Worm (Caenorhabditis elegans) whole organism, L4 larva: Measurements from ENCODE around the gene clic-1.
A peak's percentile ranks its signal among the peaks of the same experiment; 100 is the strongest.

ENCODE experiments used
- F26F4.8 ChIP-seq: fragments of 200-800 bp; sonication (Bioruptor generic); conservative IDR thresholded peaks from 2 replicates; pipeline ENCODE4 v1.3.6; 2022; ENCODE audit warnings: missing genetic modification characterization, missing compliant biosample characterization
- F44E2.7 ChIP-seq: fragments of 200-800 bp; sonication (Bioruptor generic); IDR thresholded peaks from 2 replicates; pipeline ENCODE4 v2.1.2; 2022; ENCODE audit warnings: missing genetic modification characterization, missing compliant biosample characterization
- F49E8.2 ChIP-seq: sonication (generic microtip); optimal IDR thresholded peaks from 2 replicates; lab custom pipeline; 2016; ENCODE audit warnings: missing compliant biosample characterization, mild to moderate bottlenecking, missing genetic modification characterization, borderline replicate concordance
- T20F7.1 ChIP-seq: fragments of 200-800 bp; sonication (Bioruptor generic); optimal IDR thresholded peaks from 2 replicates; lab custom pipeline; 2018; ENCODE audit warnings: mild to moderate bottlenecking, missing genetic modification characterization, missing compliant biosample characterization
- Y5F2A.4 ChIP-seq: fragments of 200-800 bp; sonication (Bioruptor generic); optimal IDR thresholded peaks from 2 replicates; lab custom pipeline; 2018; ENCODE audit warnings: mild to moderate bottlenecking, missing genetic modification characterization, missing compliant biosample characterization
- Y75B8A.6 ChIP-seq: fragments of 200-800 bp; sonication (Bioruptor generic); IDR thresholded peaks from 2 replicates; pipeline ENCODE4 v1.3.6; 2022; ENCODE audit warnings: missing genetic modification reagents, missing genetic modification characterization, missing compliant biosample characterization
- ZK546.5 ChIP-seq, 2 experiments: sonication (generic microtip); optimal IDR thresholded peaks; 2 replicates each; lab custom pipeline; 2017; ENCODE audit warnings: missing biosample characterization in 2 of 2, missing genetic modification characterization in 2 of 2
- ama-1 ChIP-seq: fragments of 150-350 bp; optimal IDR thresholded peaks from 2 replicates; lab custom pipeline; 2014; ENCODE audit warnings: inconsistent platforms, mixed read lengths
- arid-1 ChIP-seq: fragments of 200-800 bp; sonication (Bioruptor generic); conservative IDR thresholded peaks from 2 replicates; pipeline ENCODE4 v1.3.6; 2022; ENCODE audit warnings: missing genetic modification reagents, missing genetic modification characterization, missing compliant biosample characterization
- ceh-28 ChIP-seq: fragments of 150-350 bp; optimal IDR thresholded peaks from 2 replicates; lab custom pipeline; 2014; ENCODE audit warnings: missing biosample characterization, missing genetic modification reagents, missing genetic modification characterization
- ceh-44 ChIP-seq: fragments of 200-800 bp; sonication (Bioruptor generic); IDR thresholded peaks from 2 replicates; pipeline ENCODE4 v1.3.6; 2022; ENCODE audit warnings: missing genetic modification reagents, missing genetic modification characterization, missing compliant biosample characterization
- ctbp-1 ChIP-seq: fragments of 200-800 bp; sonication (Bioruptor generic); IDR thresholded peaks from 2 replicates; pipeline ENCODE4 v1.3.6; 2022; ENCODE audit warnings: missing genetic modification reagents, missing genetic modification characterization, missing compliant biosample characterization
- daf-12 ChIP-seq: fragments of 150-350 bp; optimal IDR thresholded peaks from 2 replicates; lab custom pipeline; 2014; ENCODE audit warnings: missing biosample characterization, missing genetic modification reagents, missing genetic modification characterization
- daf-16 ChIP-seq, 3 experiments: sonication (generic microtip); optimal IDR thresholded peaks; 2 replicates each; lab custom pipeline; 2016 to 2017; ENCODE audit warnings: missing genetic modification characterization in 3 of 3, missing genetic modification reagents in 3 of 3, mild to moderate bottlenecking in 2 of 3, missing compliant biosample characterization in 2 of 3, missing biosample characterization in 1 of 3, moderate library complexity in 1 of 3
- daf-8 ChIP-seq: fragments of 200-800 bp; sonication (Bioruptor generic); IDR thresholded peaks from 2 replicates; pipeline ENCODE4 v1.3.6; 2022; ENCODE audit warnings: missing genetic modification characterization, missing compliant biosample characterization
- dmd-8 ChIP-seq: fragments of 200-800 bp; sonication (Bioruptor generic); IDR thresholded peaks from 2 replicates; pipeline ENCODE4 v1.3.6; 2022; ENCODE audit warnings: missing genetic modification characterization, missing compliant biosample characterization
- dmd-9 ChIP-seq: fragments of 200-800 bp; sonication (Bioruptor generic); IDR thresholded peaks from 2 replicates; pipeline ENCODE4 v1.3.6; 2022; ENCODE audit warnings: missing genetic modification reagents, missing genetic modification characterization, missing compliant biosample characterization
- dve-1 ChIP-seq: sonication (generic microtip); optimal IDR thresholded peaks from 2 replicates; lab custom pipeline; 2017; ENCODE audit warnings: antibody characterized with exemption, mild to moderate bottlenecking, missing genetic modification characterization, missing compliant biosample characterization; ENCODE audit not compliant: insufficient read depth
- egl-27 ChIP-seq: sonication (generic microtip); optimal IDR thresholded peaks from 3 replicates; lab custom pipeline; 2017; ENCODE audit warnings: missing biosample characterization, missing genetic modification reagents, missing genetic modification characterization
- hlh-30 ChIP-seq: sonication (generic microtip); optimal IDR thresholded peaks from 2 replicates; lab custom pipeline; 2017; ENCODE audit warnings: antibody characterized with exemption, mild to moderate bottlenecking, missing genetic modification characterization, missing compliant biosample characterization; ENCODE audit not compliant: insufficient read depth
- jun-1 ChIP-seq: fragments of 150-350 bp; optimal IDR thresholded peaks from 2 replicates; lab custom pipeline; 2014; ENCODE audit warnings: missing biosample characterization, missing genetic modification reagents, missing genetic modification characterization
- lin-29 ChIP-seq: fragments of 200-800 bp; sonication (Bioruptor generic); IDR thresholded peaks from 2 replicates; pipeline ENCODE4 v1.3.6; 2022; ENCODE audit warnings: missing genetic modification reagents, missing genetic modification characterization, missing compliant biosample characterization
- lin-38 ChIP-seq: fragments of 200-800 bp; sonication (Bioruptor generic); IDR thresholded peaks from 2 replicates; pipeline ENCODE4 v1.3.6; 2022; ENCODE audit warnings: missing genetic modification reagents, missing genetic modification characterization, missing compliant biosample characterization
- lin-39 ChIP-seq: fragments of 150-350 bp; optimal IDR thresholded peaks from 2 replicates; lab custom pipeline; 2014; ENCODE audit warnings: missing biosample characterization, missing genetic modification reagents, missing genetic modification characterization
- lsy-2 ChIP-seq, 2 experiments: fragments of 150-350 bp in 1 of 2; sonication (generic microtip) in 1 of 2; optimal IDR thresholded peaks; 2 replicates each; lab custom pipeline; 2014 to 2017; ENCODE audit warnings: missing biosample characterization in 2 of 2, missing genetic modification characterization in 2 of 2
- mdl-1 ChIP-seq, 2 experiments: fragments of 150-350 bp in 1 of 2; sonication (generic microtip) in 1 of 2; optimal IDR thresholded peaks; 2 replicates each; lab custom pipeline; 2014 to 2017; ENCODE audit warnings: missing biosample characterization in 2 of 2, missing genetic modification characterization in 2 of 2
- mdt-29 ChIP-seq: fragments of 200-800 bp; sonication (Bioruptor generic); IDR thresholded peaks from 2 replicates; pipeline ENCODE4 v1.3.6; 2022; ENCODE audit warnings: missing genetic modification reagents, missing genetic modification characterization, missing compliant biosample characterization
- mep-1 ChIP-seq: fragments of 150-350 bp; sonication (generic microtip); optimal IDR thresholded peaks from 3 replicates; lab custom pipeline; 2014; ENCODE audit warnings: missing biosample characterization, missing genetic modification characterization
- mes-2 ChIP-seq: sonication (generic microtip); optimal IDR thresholded peaks from 2 replicates; lab custom pipeline; 2016; ENCODE audit warnings: missing genotype, mild to moderate bottlenecking, missing genetic modification characterization, missing compliant biosample characterization; ENCODE audit not compliant: poor library complexity, severe bottlenecking
- mxl-2 ChIP-seq: fragments of 200-800 bp; sonication (Bioruptor generic); conservative IDR thresholded peaks from 2 replicates; pipeline ENCODE4 v1.3.6; 2022; ENCODE audit warnings: missing genetic modification reagents, missing genetic modification characterization, missing compliant biosample characterization
- nhr-102 ChIP-seq: sonication (generic microtip); optimal IDR thresholded peaks from 2 replicates; lab custom pipeline; 2016; ENCODE audit warnings: mild to moderate bottlenecking, missing genetic modification characterization, moderate library complexity, missing compliant biosample characterization
- nhr-11 ChIP-seq: fragments of 150-350 bp; optimal IDR thresholded peaks from 2 replicates; lab custom pipeline; 2014; ENCODE audit warnings: missing biosample characterization, missing genetic modification characterization
- nhr-25 ChIP-seq: sonication (generic microtip); optimal IDR thresholded peaks from 2 replicates; lab custom pipeline; 2017; ENCODE audit warnings: missing genetic modification characterization, mild to moderate bottlenecking, missing compliant biosample characterization, antibody characterized with exemption, moderate library complexity, borderline replicate concordance; ENCODE audit not compliant: insufficient read depth
- nhr-41 ChIP-seq: fragments of 200-800 bp; sonication (Bioruptor generic); IDR thresholded peaks from 2 replicates; pipeline ENCODE4 v1.3.6; 2022; ENCODE audit warnings: missing genetic modification reagents, missing genetic modification characterization, missing compliant biosample characterization
- nhr-48 ChIP-seq: sonication (generic microtip); optimal IDR thresholded peaks from 2 replicates; lab custom pipeline; 2016; ENCODE audit warnings: mild to moderate bottlenecking, missing genetic modification characterization, missing compliant biosample characterization
- nhr-6 ChIP-seq: fragments of 150-350 bp; optimal IDR thresholded peaks from 2 replicates; lab custom pipeline; 2014; ENCODE audit warnings: missing biosample characterization, missing genetic modification characterization
- nhr-76 ChIP-seq: fragments of 150-350 bp; optimal IDR thresholded peaks from 2 replicates; lab custom pipeline; 2014; ENCODE audit warnings: missing biosample characterization, missing genetic modification characterization
- rbr-2 ChIP-seq: sonication (generic microtip); optimal IDR thresholded peaks from 2 replicates; lab custom pipeline; 2016; ENCODE audit warnings: missing genotype, missing genetic modification characterization, missing compliant biosample characterization
- set-16 ChIP-seq: fragments of 200-800 bp; sonication (Bioruptor generic); IDR thresholded peaks from 2 replicates; pipeline ENCODE4 v1.3.6; 2022; ENCODE audit warnings: missing genetic modification reagents, missing genetic modification characterization, missing compliant biosample characterization
- skn-1 ChIP-seq: fragments of 150-350 bp; optimal IDR thresholded peaks from 2 replicates; lab custom pipeline; 2014; ENCODE audit warnings: missing biosample characterization, missing genetic modification characterization
- snpc-1.2 ChIP-seq: fragments of 200-800 bp; sonication (Bioruptor generic); IDR thresholded peaks from 2 replicates; pipeline ENCODE4 v1.3.6; 2022; ENCODE audit warnings: missing genetic modification reagents, missing genetic modification characterization, missing compliant biosample characterization
- snpc-4 ChIP-seq: fragments of 150-350 bp; optimal IDR thresholded peaks from 2 replicates; lab custom pipeline; 2014; ENCODE audit warnings: missing biosample characterization, missing genetic modification characterization
- spr-1 ChIP-seq: sonication (generic microtip); optimal IDR thresholded peaks from 2 replicates; lab custom pipeline; 2016; ENCODE audit warnings: mild to moderate bottlenecking, missing genetic modification characterization, missing compliant biosample characterization
- spr-3 ChIP-seq: fragments of 200-800 bp; sonication (Bioruptor generic); optimal IDR thresholded peaks from 2 replicates; lab custom pipeline; 2018; ENCODE audit warnings: mild to moderate bottlenecking, missing genetic modification characterization, missing compliant biosample characterization
- tra-1 ChIP-seq: fragments of 200-800 bp; sonication (Bioruptor generic); IDR thresholded peaks from 2 replicates; pipeline ENCODE4 v1.3.6; 2022; ENCODE audit warnings: missing genetic modification reagents, missing genetic modification characterization, missing compliant biosample characterization
- unc-130 ChIP-seq: sonication (generic microtip); optimal IDR thresholded peaks from 2 replicates; lab custom pipeline; 2016; ENCODE audit warnings: missing genetic modification reagents, missing genetic modification characterization, missing compliant biosample characterization
- unc-62 ChIP-seq, 3 experiments: fragments of 150-350 bp in 1 of 3; sonication (generic microtip); optimal IDR thresholded peaks in 2 of 3; peaks in 1 of 3; 1 replicate in 1 of 3; 2 replicates in 2 of 3; lab custom pipeline; 2014 to 2017; ENCODE audit warnings: missing biosample characterization in 3 of 3, missing genetic modification characterization in 3 of 3, missing genetic modification reagents in 3 of 3, missing genotype in 1 of 3
- zfp-2 ChIP-seq: sonication (generic microtip); optimal IDR thresholded peaks from 2 replicates; lab custom pipeline; 2016; ENCODE audit warnings: mild to moderate bottlenecking, missing genetic modification characterization, missing compliant biosample characterization
- ztf-7 ChIP-seq: fragments of 150-350 bp; optimal IDR thresholded peaks from 2 replicates; lab custom pipeline; 2014; ENCODE audit warnings: missing biosample characterization, missing genetic modification characterization

clic-1 gene

DNA sequence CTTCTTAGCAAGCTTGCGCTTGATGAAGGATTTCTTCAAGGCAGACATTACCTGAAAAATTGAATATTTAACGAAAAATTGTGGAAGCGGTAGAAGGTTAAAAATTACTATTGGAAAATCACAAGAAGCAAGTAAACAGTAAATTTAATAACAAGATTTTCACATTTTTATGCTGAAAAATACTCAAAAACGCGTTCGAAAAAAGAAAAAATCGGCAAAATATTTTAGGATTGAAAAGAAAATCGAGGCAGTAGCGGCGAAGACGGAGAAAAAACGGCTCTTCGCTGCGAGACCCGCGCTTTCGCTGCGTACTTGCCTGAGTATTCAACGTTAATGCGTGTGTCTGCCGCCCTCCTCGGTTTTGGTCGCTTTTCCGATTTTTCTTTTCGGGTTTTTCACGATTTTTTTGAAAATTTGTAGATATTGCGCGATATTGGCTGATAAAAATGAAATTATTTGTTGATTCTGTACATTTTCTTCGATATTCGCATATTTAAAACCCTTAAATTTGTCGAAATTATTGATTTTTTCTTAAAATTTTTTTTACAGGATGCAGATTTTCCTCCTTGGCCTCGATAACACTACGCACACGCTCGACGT is 41.4 kb upstream of the clic-1 start, which contains the start of the genes rpl-39 and rps-30 (continued):
- TF ChIP-seq daf-12 (tag; lab: Kevin White, UChicago) (no peak), snpc-1.2 (GFP tag; lab: Robert Waterston, UW) (no peak), tra-1 (GFP tag; lab: Robert Waterston, UW) (no peak), nhr-25 (tag; lab: Kevin White, UChicago) (peak; percentile 72), rbr-2 (tag; lab: Kevin White, UChicago) (peak; percentile 82), nhr-6 (tag; lab: Kevin White, UChicago) (peak; percentile 88), ctbp-1 (GFP tag; lab: Robert Waterston, UW) (no peak), nhr-11 (tag; lab: Kevin White, UChicago) (peak; percentile 87), set-16 (GFP tag; lab: Robert Waterston, UW) (peak; percentile 35; the same call in 1 of the 2 replicates), arid-1 (GFP tag; lab: Robert Waterston, UW) (0 out of 2 replicates have a peak, but pooled peaks have one; percentile 26), ztf-7 (peak; percentile 20), F26F4.8 (GFP tag; lab: Robert Waterston, UW) (no peak), T20F7.1 (GFP tag; lab: Kevin White, UChicago) (peak; percentile 82), Y5F2A.4 (GFP tag; lab: Kevin White, UChicago) (no peak), spr-1 (tag; lab: Kevin White, UChicago) (peak; percentile 69), egl-27 (no peak), lin-29 (GFP tag; lab: Robert Waterston, UW) (peak; percentile 58), lin-39 (tag; lab: Kevin White, UChicago) (no peak), snpc-4 (no peak), daf-8 (GFP tag; lab: Robert Waterston, UW) (no peak), ceh-44 (GFP tag; lab: Robert Waterston, UW) (no peak), ceh-28 (tag; lab: Kevin White, UChicago) (no peak), hlh-30 (tag; lab: Kevin White, UChicago) (peak; percentile 78), ama-1 (peak; percentile 40), lsy-2 (tag; optimal IDR thresholded peaks at IDR 0.05; lab: Kevin White, UChicago) (peak; percentile 4 to 91), daf-16 (GFP tag; optimal IDR thresholded peaks at IDR 0.05; lab: Kevin White, UChicago) (no peak), daf-16 (tag; optimal IDR thresholded peaks at IDR 0.05; lab: Kevin White, UChicago) (no peak), jun-1 (peak; percentile 4), mep-1 (peak; percentile 90), mdt-29 (GFP tag; lab: Robert Waterston, UW) (no peak), F44E2.7 (GFP tag; lab: Robert Waterston, UW) (no peak), mxl-2 (no peak), Y75B8A.6 (GFP tag; lab: Robert Waterston, UW) (no peak), nhr-76 (tag; lab: Kevin White, UChicago) (no peak), mes-2 (tag; lab: Kevin White, UChicago) (peak; percentile 87), lin-38 (peak; percentile 80), nhr-102 (tag; lab: Kevin White, UChicago) (peak; percentile 33), F49E8.2 (tag; lab: Kevin White, UChicago) (no peak), nhr-41 (GFP tag; lab: Robert Waterston, UW) (no peak), dmd-9 (GFP tag; lab: Robert Waterston, UW) (no peak), spr-3 (GFP tag; lab: Kevin White, UChicago) (no peak), ZK546.5 (tag; optimal IDR thresholded peaks at IDR 0.05; lab: Kevin White, UChicago) (no peak), dve-1 (peak; percentile 83), nhr-48 (tag; lab: Kevin White, UChicago) (peak; percentile 16), mdl-1 (tag; optimal IDR thresholded peaks at IDR 0.05; lab: Kevin White, UChicago) (peak in 1 of 2 experiments; percentile 58), dmd-8 (GFP tag; lab: Robert Waterston, UW) (no peak), unc-62 (GFP tag; optimal IDR thresholded peaks at IDR 0.05 in 1 of 2; lab: Kevin White, UChicago) (no peak), unc-62 (tag; optimal IDR thresholded peaks at IDR 0.05; lab: Kevin White, UChicago) (no peak), skn-1 (tag; lab: Kevin White, UChicago) (no peak), zfp-2 (tag; lab: Kevin White, UChicago) (no peak), unc-130 (GFP tag; lab: Kevin White, UChicago) (peak; percentile 52)
